Fruit fly (Drosophila melanogaster): ENCODE data around the gene Vsp37A.

- TF ChIP-seq cic (GFP tag; optimal IDR thresholded peaks at IDR 0.05): no peak
- no peak for TF ChIP-seq CG7045 (GFP tag; optimal IDR thresholded peaks at IDR 0.05)
- TF ChIP-seq toe (GFP tag; optimal IDR thresholded peaks at IDR 0.05): no peak
- no peak for TF ChIP-seq kay (GFP tag; ENCODE audit: borderline replicate concordance)
Measured at dm6 chrX:598322-599057, 22.8 kb upstream of the Vsp37A start.

All from whole organism, adult.